Fruit fly (Drosophila melanogaster): Measurements from ENCODE around the gene CG3902.

DNA sequence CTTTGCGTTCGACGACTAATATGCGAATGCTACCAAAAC, 52.0 kb downstream of the CG3902 start, which contains the start of gene Indy:
- no peak for TF ChIP-seq insv (optimal IDR thresholded peaks at IDR 0.05)
- no peak for TF ChIP-seq h (optimal IDR thresholded peaks at IDR 0.05)
- no peak for TF ChIP-seq psq (optimal IDR thresholded peaks at IDR 0.05)

All from Kc167 (cell line).